Worm (Caenorhabditis elegans): ENCODE results near the gene F09C6.16.

The F09C6.16 gene

DNA sequence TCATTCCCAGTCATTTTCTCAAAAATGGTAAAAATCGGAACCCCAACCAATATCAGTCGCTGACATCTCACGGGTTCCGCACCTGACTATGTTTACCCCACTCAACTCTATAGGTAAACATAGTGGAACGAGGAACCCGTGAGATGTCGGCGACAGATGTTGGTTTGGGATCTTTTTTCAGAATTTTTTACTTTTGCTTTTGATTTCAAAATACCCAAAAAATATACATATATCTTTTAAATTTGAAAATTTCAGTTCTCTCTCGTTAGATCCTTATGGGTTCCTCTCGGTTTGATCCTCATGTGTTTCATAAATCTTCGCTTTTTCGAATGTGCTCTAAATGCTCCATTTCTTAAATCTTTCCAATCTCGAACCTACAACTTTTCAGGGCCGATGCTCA lies 36.1 kb downstream of the F09C6.16 start, which contains the start of gene srw-23:
Gene srw-23 (plus strand): TSS at position 301 of the 400 bp plus-strand sequence.
- TF ChIP-seq unc-86 (tag; optimal IDR thresholded peaks at IDR 0.05) (no peak), rnt-1 (tag; optimal IDR thresholded peaks at IDR 0.05) (no peak), dmd-4 (tag; optimal IDR thresholded peaks at IDR 0.05; ENCODE audit: borderline replicate concordance) (no peak), hlh-30 (tag; optimal IDR thresholded peaks at IDR 0.05; ENCODE audit: insufficient read depth) (no peak), ceh-45 (GFP tag; IDR thresholded peaks at IDR 0.05) (no peak), ets-4 (tag; optimal IDR thresholded peaks at IDR 0.05) (no peak), C08G9.2 (tag; optimal IDR thresholded peaks at IDR 0.05) (no peak), hlh-15 (tag; optimal IDR thresholded peaks at IDR 0.05) (no peak), hlh-8 (tag; optimal IDR thresholded peaks at IDR 0.05) (no peak), pqm-1 (tag; optimal IDR thresholded peaks at IDR 0.05) (no peak), nfya-1 (tag; optimal IDR thresholded peaks at IDR 0.05) (no peak), odd-2 (tag; optimal IDR thresholded peaks at IDR 0.05) (no peak), nhr-232 (tag; optimal IDR thresholded peaks at IDR 0.05) (no peak), npax-4 (tag; optimal IDR thresholded peaks at IDR 0.05) (no peak), madf-2 (tag; optimal IDR thresholded peaks at IDR 0.05) (no peak), lim-6 (tag; optimal IDR thresholded peaks at IDR 0.05) (no peak), C38D4.7 (GFP tag; optimal IDR thresholded peaks at IDR 0.05) (no peak), ceh-6 (GFP tag; optimal IDR thresholded peaks at IDR 0.05) (no peak), unc-3 (GFP tag; conservative IDR thresholded peaks at IDR 0.05) (no peak), unc-3 (tag; optimal IDR thresholded peaks at IDR 0.05) (no peak), pat-9 (tag; optimal IDR thresholded peaks at IDR 0.05) (no peak)

- TF ChIP-seq mec-3 (tag; optimal IDR thresholded peaks at IDR 0.05; ENCODE audit: borderline replicate concordance): no peak
- TF ChIP-seq hlh-13 (GFP tag; optimal IDR thresholded peaks at IDR 0.05): no peak
- no peak for TF ChIP-seq ceh-9 (tag; optimal IDR thresholded peaks at IDR 0.05)
- TF ChIP-seq nfya-1 (tag; optimal IDR thresholded peaks at IDR 0.05): no peak
- TF ChIP-seq C38D4.7 (GFP tag; optimal IDR thresholded peaks at IDR 0.05): no peak
- TF ChIP-seq tbx-2 (tag; optimal IDR thresholded peaks at IDR 0.05): no peak
- TF ChIP-seq Y22D7AL.16 (tag; optimal IDR thresholded peaks at IDR 0.05): no peak
- no peak for TF ChIP-seq ttx-3 (tag; optimal IDR thresholded peaks at IDR 0.05)
- no peak for TF ChIP-seq sox-4 (tag; optimal IDR thresholded peaks at IDR 0.05)
- no peak for TF ChIP-seq dve-1 (tag; optimal IDR thresholded peaks at IDR 0.05)
- TF ChIP-seq ceh-48 (tag; optimal IDR thresholded peaks at IDR 0.05): no peak
- no peak for TF ChIP-seq ahr-1 (tag; optimal IDR thresholded peaks at IDR 0.05)
- TF ChIP-seq pha-4 (tag; optimal IDR thresholded peaks at IDR 0.05): no peak
- TF ChIP-seq unc-3 (GFP tag; conservative IDR thresholded peaks at IDR 0.05): no peak
- TF ChIP-seq unc-3 (tag; optimal IDR thresholded peaks at IDR 0.05): no peak
- no peak for TF ChIP-seq pax-1 (tag; optimal IDR thresholded peaks at IDR 0.05)
- no peak for TF ChIP-seq ceh-19 (GFP tag; optimal IDR thresholded peaks at IDR 0.05)
- no peak for TF ChIP-seq pqm-1 (tag; optimal IDR thresholded peaks at IDR 0.05)
- no peak for TF ChIP-seq tbx-7 (tag; optimal IDR thresholded peaks at IDR 0.05)
- no peak for TF ChIP-seq fkh-6 (tag; optimal IDR thresholded peaks at IDR 0.05)
- TF ChIP-seq hlh-30 (tag; optimal IDR thresholded peaks at IDR 0.05; ENCODE audit: insufficient read depth): no peak
Measured at ce11 chrV:16871387-16871786, 38.4 kb downstream of the F09C6.16 start, which contains the start of gene thn-4. TSS of gene thn-4 (minus strand) at chrV:16871487.

- TF ChIP-seq ceh-19 (GFP tag; optimal IDR thresholded peaks at IDR 0.05) (no peak), unc-86 (tag; optimal IDR thresholded peaks at IDR 0.05) (no peak)
Measured at ce11 chrV:16869740-16870139, 40.0 kb downstream of the F09C6.16 start, which contains the start of gene clec-33. TSS of gene clec-33 (minus strand) at chrV:16869840.

DNA sequence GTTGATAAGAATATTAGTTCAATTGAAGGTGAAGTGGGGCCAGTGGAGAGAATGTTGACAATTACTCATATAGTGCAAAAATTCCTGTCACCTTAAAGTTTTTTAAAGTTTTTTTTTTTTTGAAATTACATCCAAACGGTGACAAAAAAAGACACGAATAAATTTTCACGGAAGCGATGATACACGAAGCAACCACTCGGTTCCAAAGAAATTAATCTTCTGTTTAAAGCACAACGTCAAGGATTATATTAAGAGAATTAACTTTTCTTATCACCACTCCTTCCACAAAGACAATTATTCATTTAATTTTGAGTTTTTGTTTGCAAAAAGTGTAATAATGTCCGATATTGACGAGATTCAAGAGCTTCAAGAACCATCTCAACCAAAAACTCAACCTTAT lies 44.4 kb downstream of the F09C6.16 start, which contains the start of gene clec-28:
Gene clec-28 (plus strand): TSS at position 301 of the 400 bp plus-strand sequence.
- TF ChIP-seq unc-42 (tag; optimal IDR thresholded peaks at IDR 0.05) (no peak), ceh-48 (tag; optimal IDR thresholded peaks at IDR 0.05) (no peak), sdc-2 (tag; optimal IDR thresholded peaks at IDR 0.05) (no peak), fkh-10 (GFP tag; optimal IDR thresholded peaks at IDR 0.05) (no peak), hlh-15 (tag; optimal IDR thresholded peaks at IDR 0.05) (no peak), unc-3 (GFP tag; conservative IDR thresholded peaks at IDR 0.05) (no peak), unc-3 (tag; optimal IDR thresholded peaks at IDR 0.05) (no peak), ceh-14 (tag; optimal IDR thresholded peaks at IDR 0.05) (no peak), ets-4 (tag; optimal IDR thresholded peaks at IDR 0.05) (no peak)
